Worm (Caenorhabditis elegans): ENCODE data around the gene mrps-28.

ce11 chrV:19669959-19670358 lies 25.9 kb downstream of the mrps-28 start, which contains the start of gene Y43F8C.11:
- TF ChIP-seq ztf-4 (tag; optimal IDR thresholded peaks at IDR 0.05) (no peak), snpc-4 (tag; optimal IDR thresholded peaks at IDR 0.05) (no peak), egl-27 (tag; optimal IDR thresholded peaks at IDR 0.05) (no peak), mml-1 (tag; optimal IDR thresholded peaks at IDR 0.05) (no peak)

Measured in whole organism, L3 larva.